Worm (Caenorhabditis elegans) whole organism, L3 larva: ENCODE data around the gene clec-82.
A peak's percentile ranks its signal among the peaks of the same experiment; 100 is the strongest.

Experiments used
- R02D3.7 ChIP-seq: fragments of 150-350 bp; optimal IDR thresholded peaks from 2 replicates; lab custom pipeline; 2014; ENCODE audit warnings: missing biosample characterization, missing genetic modification characterization
- ZK546.5 ChIP-seq: sonication (generic microtip); optimal IDR thresholded peaks from 2 replicates; lab custom pipeline; 2017; ENCODE audit warnings: missing biosample characterization, missing genetic modification characterization
- daf-12 ChIP-seq: fragments of 150-350 bp; optimal IDR thresholded peaks from 2 replicates; lab custom pipeline; 2014; ENCODE audit warnings: missing biosample characterization, missing genetic modification reagents, missing genetic modification characterization
- egl-27 ChIP-seq: sonication (generic microtip); optimal IDR thresholded peaks from 4 replicates; lab custom pipeline; 2017; ENCODE audit warnings: missing biosample characterization, missing genetic modification reagents, missing genetic modification characterization
- egl-5 ChIP-seq: fragments of 150-350 bp; optimal IDR thresholded peaks from 2 replicates; lab custom pipeline; 2017; ENCODE audit warnings: missing biosample characterization, missing genetic modification reagents, missing genetic modification characterization, inconsistent platforms
- elt-2 ChIP-seq: sonication (generic microtip); optimal IDR thresholded peaks from 2 replicates; lab custom pipeline; 2016; ENCODE audit warnings: missing genetic modification reagents, mild to moderate bottlenecking, missing genetic modification characterization, missing compliant biosample characterization
- elt-3 ChIP-seq, 3 experiments: fragments of 150-350 bp in 1 of 3; sonication (generic microtip) in 2 of 3; optimal IDR thresholded peaks; 2 replicates in 2 of 3; 4 replicates in 1 of 3; lab custom pipeline; 2014 to 2017; ENCODE audit warnings: missing biosample characterization in 3 of 3, missing genetic modification characterization in 3 of 3
- fkh-10 ChIP-seq: sonication (generic microtip); optimal IDR thresholded peaks from 2 replicates; lab custom pipeline; 2017; ENCODE audit warnings: missing biosample characterization, missing genetic modification reagents, missing genetic modification characterization
- jun-1 ChIP-seq: fragments of 150-350 bp; optimal IDR thresholded peaks from 2 replicates; lab custom pipeline; 2014; ENCODE audit warnings: missing biosample characterization, missing genetic modification reagents, missing genetic modification characterization
- lin-15B ChIP-seq: fragments of 150-350 bp; optimal IDR thresholded peaks from 2 replicates; lab custom pipeline; 2014; ENCODE audit warnings: missing biosample characterization, missing genetic modification characterization
- lin-39 ChIP-seq: fragments of 150-350 bp; optimal IDR thresholded peaks from 2 replicates; lab custom pipeline; 2018; ENCODE audit warnings: missing biosample characterization, missing genetic modification reagents, missing genetic modification characterization
- lsy-12 ChIP-seq: sonication (generic microtip); optimal IDR thresholded peaks from 2 replicates; lab custom pipeline; 2016; ENCODE audit warnings: mild to moderate bottlenecking, missing genetic modification characterization, missing compliant biosample characterization
- nfya-1 ChIP-seq: sonication (generic microtip); optimal IDR thresholded peaks from 2 replicates; lab custom pipeline; 2017; ENCODE audit warnings: missing genetic modification characterization, mild to moderate bottlenecking, missing compliant biosample characterization, antibody characterized with exemption, moderate library complexity; ENCODE audit not compliant: insufficient read depth
- nhr-23 ChIP-seq: fragments of 150-350 bp; optimal IDR thresholded peaks from 2 replicates; lab custom pipeline; 2014; ENCODE audit warnings: missing biosample characterization, missing genetic modification reagents, missing genetic modification characterization
- nhr-77 ChIP-seq: fragments of 150-350 bp; optimal IDR thresholded peaks from 2 replicates; lab custom pipeline; 2014; ENCODE audit warnings: missing biosample characterization, missing genetic modification characterization
- pqm-1 ChIP-seq: fragments of 150-350 bp; optimal IDR thresholded peaks from 2 replicates; lab custom pipeline; 2017; ENCODE audit warnings: missing biosample characterization, missing genetic modification characterization, inconsistent platforms
- sea-2 ChIP-seq: fragments of 150-350 bp; sonication (generic microtip); optimal IDR thresholded peaks from 4 replicates; lab custom pipeline; 2014; ENCODE audit warnings: missing biosample characterization, missing genetic modification reagents, missing genetic modification characterization
- snpc-4 ChIP-seq: fragments of 150-350 bp; optimal IDR thresholded peaks from 2 replicates; lab custom pipeline; 2014; ENCODE audit warnings: missing biosample characterization, missing genetic modification characterization
- tbx-2 ChIP-seq: sonication (generic microtip); optimal IDR thresholded peaks from 2 replicates; lab custom pipeline; 2016; ENCODE audit warnings: mild to moderate bottlenecking, missing genetic modification characterization, missing compliant biosample characterization
- zag-1 ChIP-seq: fragments of 150-350 bp; optimal IDR thresholded peaks from 2 replicates; lab custom pipeline; 2014; ENCODE audit warnings: missing biosample characterization, missing genetic modification characterization

clec-82 gene

DNA sequence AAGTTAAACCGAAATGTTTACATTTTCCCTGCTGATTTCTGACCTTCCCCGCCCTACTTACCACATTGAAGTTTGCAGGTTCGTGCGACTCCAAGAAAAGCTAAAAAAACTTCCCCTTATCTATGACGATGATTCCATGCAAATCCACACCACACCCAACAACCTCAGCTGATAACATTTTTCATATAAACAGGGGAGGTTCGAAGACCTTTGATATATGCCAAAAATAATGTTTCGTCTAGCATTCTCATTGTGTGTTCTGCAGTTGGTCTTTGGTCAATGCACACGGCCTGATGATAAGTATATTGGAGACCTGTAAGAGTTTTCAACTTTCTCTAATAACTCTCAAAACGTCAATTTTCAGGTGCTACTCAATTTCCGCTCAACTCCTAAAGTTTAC is 18.7 kb downstream of the clec-82 start:
- peak; percentile 83 for TF ChIP-seq elt-2 (tag; lab: Kevin White, UChicago)
- peak; percentile 67 for TF ChIP-seq pqm-1
- no peak for TF ChIP-seq ZK546.5 (tag; lab: Kevin White, UChicago)
- TF ChIP-seq zag-1 (tag; lab: Kevin White, UChicago), result no peak

DNA sequence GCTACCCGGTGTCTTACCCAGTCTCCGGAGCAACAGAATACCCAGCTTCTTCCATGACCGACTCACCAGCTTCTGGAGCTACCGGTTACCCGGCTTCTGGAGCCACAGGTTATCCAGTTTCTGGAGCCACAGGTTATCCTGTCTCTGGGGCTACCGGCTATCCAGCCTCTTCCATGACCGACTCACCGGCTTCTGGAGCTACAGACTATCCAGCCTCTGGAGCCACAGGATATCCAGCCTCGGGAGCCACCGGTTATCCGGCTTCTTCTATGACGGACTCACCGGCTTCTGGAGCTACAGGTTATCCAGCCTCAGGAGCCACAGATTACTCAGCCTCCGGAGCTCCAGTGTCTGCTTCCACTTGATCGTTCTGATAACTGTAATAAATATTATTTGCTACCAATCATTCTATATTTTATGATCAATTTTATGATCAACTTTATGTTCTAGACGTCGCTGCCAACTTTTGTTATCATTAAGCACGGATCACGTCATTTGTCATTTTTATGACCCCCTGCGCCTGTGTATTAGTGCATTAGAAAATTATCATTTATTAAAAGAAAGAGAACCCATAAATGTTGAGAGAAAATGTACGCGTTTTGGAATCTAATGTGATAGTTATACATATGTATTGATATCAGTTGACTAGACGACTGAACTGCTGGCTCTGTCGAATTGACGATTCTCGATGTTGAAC is 19.7 kb downstream of the clec-82 start:
- no peak for TF ChIP-seq lin-15B (tag; lab: Kevin White, UChicago)
- TF ChIP-seq jun-1 (tag; lab: Kevin White, UChicago), result peak; percentile 12
- peak; percentile 95 for TF ChIP-seq pqm-1
- TF ChIP-seq tbx-2 (tag; lab: Kevin White, UChicago), result no peak
- no peak for TF ChIP-seq nhr-23 (tag; lab: Kevin White, UChicago)
- TF ChIP-seq elt-2 (tag; lab: Kevin White, UChicago), result peak; percentile 93

DNA sequence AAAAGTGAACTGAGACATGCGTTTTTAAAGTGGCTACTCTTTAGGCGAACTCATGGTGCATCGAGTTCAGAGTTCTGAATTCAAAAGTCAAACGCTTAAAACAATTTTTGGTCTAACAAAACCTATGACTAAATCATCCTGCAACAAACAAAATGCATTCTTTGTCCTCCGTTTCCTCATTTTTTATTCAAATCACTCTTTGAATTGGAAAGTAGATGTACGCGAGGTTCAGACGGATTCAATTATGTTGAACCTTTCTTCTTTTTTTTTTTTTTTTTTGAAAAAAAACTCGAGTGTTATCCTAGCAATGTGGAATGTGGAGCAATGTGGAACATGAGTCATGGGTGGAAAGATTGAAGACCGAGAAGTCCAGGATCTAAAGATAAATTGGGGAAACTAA is 23.3 kb downstream of the clec-82 start:
- TF ChIP-seq snpc-4 (tag; lab: Kevin White, UChicago) (no peak), fkh-10 (GFP tag; lab: Kevin White, UChicago) (peak; percentile 83)

DNA sequence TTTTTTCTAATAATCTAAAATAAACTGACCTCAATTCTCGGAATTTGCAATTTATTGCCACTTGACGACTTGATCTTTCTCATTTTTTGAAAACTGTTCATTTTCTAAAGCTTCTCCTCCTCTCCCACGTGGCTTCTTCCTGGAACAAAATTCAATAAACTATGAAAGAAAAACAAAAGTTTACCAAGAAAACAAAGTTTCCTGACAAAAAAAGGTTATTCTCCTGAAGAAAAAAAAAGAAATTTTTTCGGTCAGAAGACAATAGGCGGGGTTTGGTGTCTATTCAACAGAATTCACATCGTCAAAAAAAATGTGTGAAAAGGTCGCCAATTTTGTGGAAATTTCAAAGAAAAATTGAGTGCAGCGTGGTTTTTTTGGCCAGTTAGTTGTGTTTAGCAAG is 29.3 kb downstream of the clec-82 start, which contains the start of gene Y54G2A.16:
TSS of gene Y54G2A.16 (minus strand) at position 101 of the 400 bp plus-strand sequence.
- TF ChIP-seq sea-2 (GFP tag; lab: Kevin White, UChicago), result no peak
- no peak for TF ChIP-seq ZK546.5 (tag; lab: Kevin White, UChicago)
- no peak for TF ChIP-seq lsy-12 (tag; lab: Kevin White, UChicago)
- TF ChIP-seq egl-27, result no peak
- no peak for TF ChIP-seq daf-12 (tag; lab: Kevin White, UChicago)
- no peak for TF ChIP-seq elt-3 (tag; optimal IDR thresholded peaks at IDR 0.05; lab: Kevin White, UChicago)
- TF ChIP-seq pqm-1, result no peak
- no peak for TF ChIP-seq lin-39
- TF ChIP-seq, all 47 proteins: peak for 0

DNA sequence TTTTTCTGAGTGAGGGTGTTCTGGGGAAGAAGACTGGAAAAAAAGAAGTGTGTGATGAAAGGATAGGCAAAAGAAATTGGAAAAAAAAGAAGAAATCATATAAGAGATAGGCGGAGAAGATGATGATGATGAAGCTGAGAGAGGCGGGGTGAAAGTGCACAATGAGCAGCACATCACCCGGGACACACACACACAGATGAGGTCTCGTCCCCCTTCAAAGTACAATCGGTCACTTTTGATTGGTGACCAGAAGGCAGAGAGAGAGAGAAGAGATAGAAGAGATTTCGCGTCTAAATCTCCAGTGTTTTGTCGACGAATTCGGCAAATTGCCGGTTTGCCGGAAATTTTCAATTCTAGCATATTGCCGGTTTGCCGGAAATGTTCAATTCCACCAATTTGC is 49.8 kb downstream of the clec-82 start:
- TF ChIP-seq jun-1 (tag; lab: Kevin White, UChicago), result no peak
- TF ChIP-seq nfya-1, result peak; percentile 37
- TF ChIP-seq zag-1 (tag; lab: Kevin White, UChicago), result no peak

DNA sequence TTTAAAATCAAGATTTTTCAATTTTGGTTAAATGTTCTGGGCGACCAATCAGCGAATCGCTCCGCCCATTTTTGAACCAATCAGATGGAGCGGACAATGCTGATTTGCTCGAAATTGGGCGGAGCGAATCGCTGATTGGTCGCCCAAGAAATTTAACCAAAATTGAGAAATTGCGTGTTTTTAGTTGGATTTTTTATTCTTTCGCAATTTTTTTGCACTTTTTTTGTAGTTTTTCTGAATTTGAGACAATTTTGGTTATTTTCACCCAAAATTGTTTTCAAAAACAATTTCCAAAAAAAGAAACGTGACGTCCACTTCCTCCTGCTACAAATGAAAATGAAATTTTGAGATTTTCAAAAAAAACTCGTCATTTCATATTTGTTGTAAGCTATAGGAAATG is 51.2 kb downstream of the clec-82 start, which contains the start of gene dml-1:
TSS of gene dml-1 (plus strand) at position 301 of the 400 bp plus-strand sequence.
- TF ChIP-seq nhr-77 (tag; lab: Kevin White, UChicago) (no peak), lin-15B (tag; lab: Kevin White, UChicago) (no peak), ZK546.5 (tag; lab: Kevin White, UChicago) (no peak), nfya-1 (peak; percentile 36), egl-5 (tag; lab: Kevin White, UChicago) (no peak)

DNA sequence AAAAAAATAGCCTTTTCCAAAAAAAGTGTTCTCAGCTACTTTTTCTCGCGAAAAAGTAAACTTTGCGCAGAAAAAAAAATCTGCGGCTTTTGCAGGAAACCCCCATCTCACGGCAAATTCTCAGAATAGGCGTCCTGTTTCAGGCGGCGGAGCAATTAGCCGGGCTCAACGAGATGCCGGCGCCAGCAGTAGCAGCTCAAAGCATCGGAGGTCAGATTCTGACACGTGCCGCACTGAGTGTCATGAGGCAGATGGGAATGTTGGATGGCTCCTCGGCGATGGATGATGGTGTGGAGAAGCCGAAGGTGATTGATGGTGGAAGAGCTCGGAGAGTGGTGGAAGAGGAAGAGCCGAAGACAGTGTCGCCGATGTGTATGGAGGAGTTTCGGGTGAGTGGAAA is 51.8 kb downstream of the clec-82 start:
- TF ChIP-seq jun-1 (tag; lab: Kevin White, UChicago) (no peak), R02D3.7 (tag; lab: Kevin White, UChicago) (no peak)
